Worm (Caenorhabditis elegans): ENCODE measurements around the gene meg-3.
A peak's percentile ranks its signal among the peaks of the same experiment; 100 is the strongest.

Gene meg-3

DNA sequence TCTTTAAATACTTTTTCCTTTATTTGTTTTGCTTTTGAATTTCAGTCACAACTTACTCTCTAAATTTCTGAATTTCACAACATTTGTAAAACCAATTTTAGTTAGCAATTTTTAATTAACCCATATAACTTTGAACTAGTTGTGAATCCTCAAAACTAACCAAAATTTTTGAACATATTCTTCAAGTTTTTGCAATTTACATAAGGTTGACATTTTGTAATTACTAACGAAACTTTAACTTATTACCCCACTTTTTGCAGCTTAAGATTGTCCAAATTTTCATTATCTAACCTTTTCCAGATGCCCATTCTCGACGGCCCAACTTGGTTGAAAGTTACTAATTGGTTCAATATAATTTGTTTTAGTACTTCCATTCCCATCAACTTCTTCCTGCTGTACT, 19.8 kb downstream of the meg-3 start, which contains the start of gene str-79:
str-79 (plus strand) TSS at position 301 of the 400 bp plus-strand sequence.
- no peak for TF ChIP-seq ceh-16 (tag; optimal IDR thresholded peaks at IDR 0.05)
- no peak for TF ChIP-seq unc-62 (GFP tag; optimal IDR thresholded peaks at IDR 0.05)
- no peak for TF ChIP-seq ztf-4 (tag; optimal IDR thresholded peaks at IDR 0.05)
- no peak for TF ChIP-seq mdl-1 (tag; optimal IDR thresholded peaks at IDR 0.05)

DNA sequence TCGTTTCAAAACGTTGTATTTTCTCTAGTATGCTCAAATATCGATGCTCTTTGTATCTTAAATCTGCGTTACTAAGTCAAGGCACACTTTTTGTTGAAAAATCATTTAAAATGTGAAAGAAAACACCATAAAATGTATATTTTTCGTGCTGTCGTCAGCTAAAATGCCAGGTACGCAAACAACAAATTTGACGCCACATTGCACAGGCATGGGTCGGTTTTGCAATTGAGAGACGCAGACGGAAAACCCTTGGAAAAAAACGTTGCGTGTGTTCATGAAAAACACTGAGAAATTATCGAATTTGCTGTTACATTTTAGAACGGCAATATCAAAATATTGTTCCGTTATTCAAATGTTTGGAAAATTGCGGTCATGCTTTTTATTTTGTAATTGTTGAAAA, 24.6 kb downstream of the meg-3 start:
- TF ChIP-seq mbf-1 (tag; optimal IDR thresholded peaks at IDR 0.05) (no peak), nhr-237 (tag; optimal IDR thresholded peaks at IDR 0.05) (no peak), nhr-10 (tag; optimal IDR thresholded peaks at IDR 0.05) (no peak), nhr-12 (tag; optimal IDR thresholded peaks at IDR 0.05) (no peak), ZK546.5 (tag; optimal IDR thresholded peaks at IDR 0.05) (no peak), snpc-4 (tag; optimal IDR thresholded peaks at IDR 0.05) (no peak), blmp-1 (tag; optimal IDR thresholded peaks at IDR 0.05; ENCODE audit: insufficient read depth) (no peak), mdl-1 (tag; optimal IDR thresholded peaks at IDR 0.05) (no peak), fos-1 (tag; optimal IDR thresholded peaks at IDR 0.05) (peak; percentile 42), Y55F3AM.14 (GFP tag; optimal IDR thresholded peaks at IDR 0.05) (no peak), mab-5 (tag; optimal IDR thresholded peaks at IDR 0.05) (no peak), dmd-4 (tag; optimal IDR thresholded peaks at IDR 0.05) (no peak), zag-1 (tag; optimal IDR thresholded peaks at IDR 0.05) (no peak), nhr-77 (tag; optimal IDR thresholded peaks at IDR 0.05) (no peak), ztf-4 (tag; optimal IDR thresholded peaks at IDR 0.05) (no peak), gmeb-1 (tag; optimal IDR thresholded peaks at IDR 0.05) (peak; percentile 27), nhr-25 (tag; optimal IDR thresholded peaks at IDR 0.05) (peak; percentile 51), ceh-16 (tag; optimal IDR thresholded peaks at IDR 0.05) (no peak), sma-3 (GFP tag; optimal IDR thresholded peaks at IDR 0.05) (no peak), lsy-2 (tag; optimal IDR thresholded peaks at IDR 0.05) (peak; percentile 57 to 73), ceh-82 (tag; optimal IDR thresholded peaks at IDR 0.05) (no peak), ama-1 (optimal IDR thresholded peaks at IDR 0.05) (no peak), C34F6.9 (tag; optimal IDR thresholded peaks at IDR 0.05) (peak; percentile 70), nhr-129 (tag; optimal IDR thresholded peaks at IDR 0.05) (peak; percentile 81), F13H6.1 (tag; optimal IDR thresholded peaks at IDR 0.05) (peak; percentile 46), unc-55 (GFP tag; optimal IDR thresholded peaks at IDR 0.05) (peak; percentile 65), nhr-21 (tag; optimal IDR thresholded peaks at IDR 0.05) (no peak), peb-1 (tag; optimal IDR thresholded peaks at IDR 0.05) (no peak), nhr-6 (tag; optimal IDR thresholded peaks at IDR 0.05) (peak; percentile 65), skn-1 (tag; optimal IDR thresholded peaks at IDR 0.05) (no peak), lin-13 (GFP tag; optimal IDR thresholded peaks at IDR 0.05) (peak; percentile 52), lin-39 (tag; optimal IDR thresholded peaks at IDR 0.05) (no peak), aly-2 (tag; optimal IDR thresholded peaks at IDR 0.05) (no peak), unc-62 (GFP tag; optimal IDR thresholded peaks at IDR 0.05) (no peak), sem-4 (tag; optimal IDR thresholded peaks at IDR 0.05) (peak; percentile 24), nhr-11 (tag; optimal IDR thresholded peaks at IDR 0.05) (no peak), elt-3 (tag; optimal IDR thresholded peaks at IDR 0.05) (no peak)

DNA sequence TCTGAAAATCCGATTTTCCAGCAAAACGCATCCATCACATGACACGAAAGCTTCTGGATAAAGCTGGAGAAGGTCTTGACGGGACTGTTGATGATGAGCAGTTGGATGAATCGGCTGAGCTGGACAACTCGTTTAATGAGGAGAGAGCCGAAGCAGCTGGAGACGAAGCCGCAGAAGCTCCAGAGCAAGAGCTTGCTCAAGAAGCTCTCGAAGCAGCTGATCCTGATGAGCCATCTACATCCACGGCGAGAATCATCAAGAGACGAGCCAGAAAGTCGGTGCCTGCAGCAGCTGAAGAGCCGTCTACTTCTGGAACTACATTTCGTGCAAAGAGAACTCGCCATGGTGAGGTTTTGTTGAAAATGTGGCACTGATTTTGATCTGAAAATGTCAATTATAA, 25.0 kb downstream of the meg-3 start:
- TF ChIP-seq ZK546.5 (tag; optimal IDR thresholded peaks at IDR 0.05) (no peak), skn-1 (tag; optimal IDR thresholded peaks at IDR 0.05) (no peak), aly-2 (tag; optimal IDR thresholded peaks at IDR 0.05) (no peak), elt-1 (tag; optimal IDR thresholded peaks at IDR 0.05) (no peak), ceh-16 (tag; optimal IDR thresholded peaks at IDR 0.05) (no peak), nhr-21 (tag; optimal IDR thresholded peaks at IDR 0.05) (no peak), zag-1 (tag; optimal IDR thresholded peaks at IDR 0.05) (no peak), nhr-6 (tag; optimal IDR thresholded peaks at IDR 0.05) (no peak), sem-4 (tag; optimal IDR thresholded peaks at IDR 0.05) (no peak), blmp-1 (tag; optimal IDR thresholded peaks at IDR 0.05; ENCODE audit: insufficient read depth) (no peak), Y55F3AM.14 (GFP tag; optimal IDR thresholded peaks at IDR 0.05) (no peak), gmeb-1 (tag; optimal IDR thresholded peaks at IDR 0.05) (no peak), unc-39 (tag; optimal IDR thresholded peaks at IDR 0.05) (no peak), crh-2 (tag; optimal IDR thresholded peaks at IDR 0.05) (no peak), mdl-1 (tag; optimal IDR thresholded peaks at IDR 0.05) (no peak), C34F6.9 (tag; optimal IDR thresholded peaks at IDR 0.05) (no peak), nhr-23 (tag; optimal IDR thresholded peaks at IDR 0.05) (no peak), unc-62 (GFP tag; optimal IDR thresholded peaks at IDR 0.05) (no peak), ztf-11 (tag; optimal IDR thresholded peaks at IDR 0.05) (no peak), snpc-4 (tag; optimal IDR thresholded peaks at IDR 0.05) (no peak)

Data from whole organism, L2 larva.